Worm (Caenorhabditis elegans): ENCODE data around the gene idpb-3.

idpb-3 gene

DNA sequence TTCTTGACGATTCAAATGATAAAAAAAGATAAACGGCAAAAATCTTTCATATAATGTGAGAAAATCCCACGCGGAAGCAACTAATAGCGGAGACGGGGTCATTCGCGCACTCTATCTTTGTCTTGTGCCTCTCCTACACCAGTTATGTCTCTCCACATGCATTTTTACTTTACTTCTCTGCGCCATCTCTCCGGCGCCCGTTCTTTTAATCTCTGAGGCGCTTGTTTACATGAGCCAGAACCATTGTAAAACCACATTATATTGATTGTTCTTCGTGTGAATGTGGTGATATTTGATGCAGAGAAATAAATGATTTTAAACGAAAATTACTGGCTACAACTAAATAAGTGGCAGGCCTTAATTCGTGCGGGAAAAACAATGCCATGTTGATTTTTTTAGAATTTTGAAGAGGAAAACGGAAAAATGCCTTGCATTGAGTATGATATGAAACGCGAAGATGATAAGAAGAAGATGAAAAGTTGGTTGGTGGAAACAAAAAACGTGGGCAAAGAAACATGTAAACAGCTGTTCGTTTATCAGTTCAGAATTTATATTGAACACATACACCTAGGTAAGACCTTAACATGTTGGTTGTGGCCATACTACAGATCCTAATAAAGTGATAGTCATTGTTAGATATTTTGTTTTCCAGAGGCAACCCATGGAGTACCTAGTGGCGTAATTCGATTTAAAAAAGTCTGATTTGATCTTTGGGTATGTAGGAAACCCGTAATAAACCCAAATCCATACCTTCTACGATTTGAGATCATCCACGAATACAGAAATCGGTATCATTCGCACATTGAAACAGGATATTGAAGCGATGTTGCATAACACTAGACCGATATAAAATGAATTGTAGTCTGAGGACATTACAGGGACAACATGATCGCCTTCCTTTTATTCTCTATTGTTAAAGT lies 9.0 kb downstream of the idpb-3 start, which contains the start of gene C04G6.2:
Gene C04G6.2, plus strand, starts transcription at position 870 of the 920 bp plus-strand sequence.
- TF ChIP-seq pha-4 (tag; optimal IDR thresholded peaks at IDR 0.05) (peak; percentile 98), nhr-23 (tag; optimal IDR thresholded peaks at IDR 0.05) (peak; percentile 72), elt-2 (tag; optimal IDR thresholded peaks at IDR 0.05) (peak; percentile 95), pqm-1 (tag; optimal IDR thresholded peaks at IDR 0.05) (peak; percentile 59), fkh-2 (tag; optimal IDR thresholded peaks at IDR 0.05) (peak; percentile 97), nhr-76 (tag; optimal IDR thresholded peaks at IDR 0.05) (no peak), sea-2 (GFP tag; optimal IDR thresholded peaks at IDR 0.05) (no peak), elt-3 (tag; optimal IDR thresholded peaks at IDR 0.05) (no peak), ceh-28 (tag; optimal IDR thresholded peaks at IDR 0.05) (peak; percentile 39), egl-27 (tag; optimal IDR thresholded peaks at IDR 0.05) (no peak), hmg-11 (tag; optimal IDR thresholded peaks at IDR 0.05) (peak; percentile 72), mml-1 (tag; optimal IDR thresholded peaks at IDR 0.05) (no peak), nhr-237 (tag; optimal IDR thresholded peaks at IDR 0.05) (no peak), snpc-4 (tag; optimal IDR thresholded peaks at IDR 0.05) (peak; percentile 73), egl-5 (tag; optimal IDR thresholded peaks at IDR 0.05) (peak; percentile 87), nhr-11 (tag; optimal IDR thresholded peaks at IDR 0.05) (no peak), nhr-43 (tag; optimal IDR thresholded peaks at IDR 0.05; ENCODE audit: poor library complexity, severe bottlenecking) (peak; percentile 51), nfya-1 (tag; optimal IDR thresholded peaks at IDR 0.05; ENCODE audit: insufficient read depth) (peak; percentile 77), lin-39 (tag; optimal IDR thresholded peaks at IDR 0.05) (peak; percentile 61), nhr-25 (tag; optimal IDR thresholded peaks at IDR 0.05) (peak; percentile 52)

DNA sequence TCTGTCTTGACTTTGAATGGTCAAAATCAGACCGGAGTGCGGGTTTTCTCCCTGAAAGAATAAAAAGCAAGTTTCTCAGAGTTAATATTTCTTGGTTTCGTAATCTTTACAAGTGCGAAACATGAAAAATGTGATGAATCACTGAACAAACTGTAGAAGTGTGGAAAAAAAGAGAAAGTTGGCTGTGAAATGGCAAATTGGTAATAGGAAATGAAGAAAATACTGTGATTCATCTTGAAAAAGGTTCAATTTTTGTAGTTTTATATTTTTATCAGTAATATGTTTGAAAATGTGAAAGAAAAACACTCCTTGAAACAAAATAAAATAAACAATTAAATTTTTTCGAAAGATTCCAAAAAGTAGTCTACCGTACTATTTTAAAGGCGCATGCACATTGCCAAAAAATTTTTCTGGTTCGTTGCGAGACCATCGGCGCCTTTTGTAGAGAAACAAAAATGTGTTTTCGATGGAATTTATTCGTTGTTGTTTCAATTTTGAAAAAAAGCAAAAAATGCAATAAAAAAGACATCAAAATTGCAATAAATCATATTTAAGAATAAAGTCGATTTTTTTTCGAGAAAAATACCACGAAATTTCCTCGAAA lies 9.9 kb downstream of the idpb-3 start, which contains the start of gene pld-1:
Gene pld-1, minus strand, starts transcription at position 51 of the 604 bp plus-strand sequence.
- no peak for TF ChIP-seq lsy-12 (tag; optimal IDR thresholded peaks at IDR 0.05)

DNA sequence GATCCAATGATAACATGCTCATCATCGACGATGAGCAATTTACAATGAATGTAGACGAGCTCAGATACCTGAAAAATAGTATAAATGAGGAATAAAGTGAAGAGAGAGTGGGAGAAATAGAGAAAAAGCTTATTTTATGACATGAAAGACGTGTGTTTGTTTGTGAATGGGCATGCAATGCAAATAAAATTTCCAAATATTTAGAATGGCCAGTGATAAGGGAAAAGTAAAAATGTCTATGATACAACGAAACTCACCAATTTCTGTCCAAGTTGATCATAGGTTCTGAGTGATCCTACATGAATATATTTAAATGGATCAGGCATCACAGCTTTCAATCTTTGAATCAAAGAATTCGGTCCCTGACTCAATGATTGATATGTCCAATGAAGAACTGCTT lies 15.5 kb downstream of the idpb-3 start:
- TF ChIP-seq fkh-10 (GFP tag; optimal IDR thresholded peaks at IDR 0.05) (no peak), nhr-12 (tag; optimal IDR thresholded peaks at IDR 0.05) (no peak), pha-4 (tag; optimal IDR thresholded peaks at IDR 0.05) (peak; percentile 52), pqm-1 (tag; optimal IDR thresholded peaks at IDR 0.05) (peak; percentile 13), elt-2 (tag; optimal IDR thresholded peaks at IDR 0.05) (peak; percentile 88)

DNA sequence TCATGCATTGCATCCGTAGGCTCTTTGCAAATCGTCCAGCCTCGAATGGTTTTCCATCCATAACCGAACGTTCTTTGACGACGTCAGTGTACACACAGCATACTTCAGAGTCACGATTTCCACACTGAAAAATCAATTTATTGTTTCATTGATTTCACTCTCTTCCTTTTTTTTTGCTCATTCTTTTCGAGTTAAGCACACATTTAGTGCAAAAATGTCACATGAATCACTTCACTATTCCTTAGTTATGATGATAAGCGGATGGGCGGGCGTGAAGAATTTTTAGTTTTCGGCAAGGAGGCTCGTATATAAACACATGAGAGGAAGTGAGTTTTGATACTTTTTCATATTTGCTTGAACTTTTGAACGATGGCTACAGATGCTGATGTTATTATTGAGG lies 16.2 kb downstream of the idpb-3 start, which contains the start of gene txt-9:
Gene txt-9, plus strand, starts transcription at position 336 of the 400 bp plus-strand sequence.
- no peak for TF ChIP-seq lsy-12 (tag; optimal IDR thresholded peaks at IDR 0.05)
- TF ChIP-seq elt-2 (tag; optimal IDR thresholded peaks at IDR 0.05) = peak; percentile 73
- no peak for TF ChIP-seq tbx-2 (tag; optimal IDR thresholded peaks at IDR 0.05)
- TF ChIP-seq R02D3.7 (tag; optimal IDR thresholded peaks at IDR 0.05) = no peak
- TF ChIP-seq jun-1 (tag; optimal IDR thresholded peaks at IDR 0.05) = no peak

DNA sequence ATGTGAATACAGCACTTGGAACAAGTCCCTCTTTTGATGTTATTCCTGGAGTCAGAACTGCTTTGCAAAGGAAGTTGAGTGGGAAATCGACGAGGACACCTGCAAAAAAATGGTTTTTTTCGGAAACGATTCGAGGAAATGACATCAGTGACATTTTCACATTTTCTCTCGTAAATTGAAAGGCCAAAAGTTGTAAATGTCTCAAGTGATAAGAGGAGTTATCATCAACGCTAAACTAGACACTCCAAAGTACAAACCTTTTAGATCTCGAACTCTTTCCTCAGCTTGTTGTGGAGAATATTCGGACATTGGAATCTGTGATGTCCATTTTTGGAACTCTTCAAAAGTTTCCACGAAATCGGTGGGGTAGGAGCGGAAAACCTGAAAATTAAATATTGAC lies 17.4 kb downstream of the idpb-3 start:
- TF ChIP-seq elt-2 (tag; optimal IDR thresholded peaks at IDR 0.05) (peak; percentile 79), pha-4 (tag; optimal IDR thresholded peaks at IDR 0.05) (no peak)

DNA sequence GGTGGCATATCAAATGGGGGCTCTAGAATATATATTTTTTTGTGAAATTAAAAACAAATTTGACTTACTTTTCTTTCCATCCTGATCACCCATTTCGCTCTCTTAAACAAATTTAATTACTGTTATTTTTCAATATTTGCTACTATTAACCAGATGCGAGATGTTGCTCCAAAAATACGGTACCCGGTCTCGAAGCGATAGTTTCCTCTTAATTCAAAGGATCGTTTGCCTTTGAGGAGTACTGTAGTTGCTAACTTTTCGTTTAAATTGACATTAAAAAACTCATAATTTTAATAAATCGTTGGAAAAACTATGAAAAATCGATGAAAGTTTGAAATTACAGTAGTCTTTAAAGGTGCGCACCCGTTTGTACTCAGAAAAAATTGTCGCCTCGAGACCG lies 18.3 kb downstream of the idpb-3 start, which contains the start of gene C04G6.4:
Gene C04G6.4, minus strand, starts transcription at position 101 of the 400 bp plus-strand sequence.
- no peak for TF ChIP-seq ztf-11 (tag; optimal IDR thresholded peaks at IDR 0.05)
- no peak for TF ChIP-seq nhr-23 (tag; optimal IDR thresholded peaks at IDR 0.05)
- no peak for TF ChIP-seq ceh-82 (tag; optimal IDR thresholded peaks at IDR 0.05)
- TF ChIP-seq pha-4 (tag; optimal IDR thresholded peaks at IDR 0.05) = no peak
- no peak for TF ChIP-seq nhr-77 (tag; optimal IDR thresholded peaks at IDR 0.05)
- TF ChIP-seq egl-5 (tag; optimal IDR thresholded peaks at IDR 0.05) = no peak
- TF ChIP-seq ama-1 (optimal IDR thresholded peaks at IDR 0.05) = no peak
- no peak for TF ChIP-seq lin-39 (tag; optimal IDR thresholded peaks at IDR 0.05)
- no peak for TF ChIP-seq R02D3.7 (tag; optimal IDR thresholded peaks at IDR 0.05)
- TF ChIP-seq nhr-237 (tag; optimal IDR thresholded peaks at IDR 0.05) = no peak
- no peak for TF ChIP-seq unc-39 (tag; optimal IDR thresholded peaks at IDR 0.05)
- TF ChIP-seq ZK546.5 (tag; optimal IDR thresholded peaks at IDR 0.05) = no peak
- no peak for TF ChIP-seq tbx-2 (tag; optimal IDR thresholded peaks at IDR 0.05)
- TF ChIP-seq mml-1 (tag; optimal IDR thresholded peaks at IDR 0.05) = no peak

All from whole organism, L3 larva.